Worm (Caenorhabditis elegans) whole organism, L1 larva: ENCODE measurements around the gene npr-29.

Source experiments
- ama-1 ChIP-seq: fragments of 150-350 bp; optimal IDR thresholded peaks from 2 replicates; lab custom pipeline; 2014
- ceh-63 ChIP-seq: fragments of 200-800 bp; sonication (Bioruptor generic); optimal IDR thresholded peaks from 2 replicates; lab custom pipeline; 2018; ENCODE audit warnings: mild to moderate bottlenecking, missing genetic modification characterization, missing compliant biosample characterization
- efl-3 ChIP-seq: fragments of 200-800 bp; sonication (Bioruptor generic); optimal IDR thresholded peaks from 2 replicates; lab custom pipeline; 2018; ENCODE audit warnings: mild to moderate bottlenecking, missing genetic modification characterization, missing compliant biosample characterization
- nhr-11 ChIP-seq: fragments of 150-350 bp; optimal IDR thresholded peaks from 2 replicates; lab custom pipeline; 2014; ENCODE audit warnings: missing biosample characterization, missing genetic modification characterization
- nhr-237 ChIP-seq: fragments of 150-350 bp; optimal IDR thresholded peaks from 2 replicates; lab custom pipeline; 2014; ENCODE audit warnings: missing biosample characterization, missing genetic modification characterization
- pqm-1 ChIP-seq: sonication (generic microtip); optimal IDR thresholded peaks from 3 replicates; lab custom pipeline; 2017; ENCODE audit warnings: missing biosample characterization, missing genetic modification characterization
- zag-1 ChIP-seq: fragments of 150-350 bp; optimal IDR thresholded peaks from 2 replicates; lab custom pipeline; 2014; ENCODE audit warnings: missing biosample characterization, missing genetic modification characterization

DNA sequence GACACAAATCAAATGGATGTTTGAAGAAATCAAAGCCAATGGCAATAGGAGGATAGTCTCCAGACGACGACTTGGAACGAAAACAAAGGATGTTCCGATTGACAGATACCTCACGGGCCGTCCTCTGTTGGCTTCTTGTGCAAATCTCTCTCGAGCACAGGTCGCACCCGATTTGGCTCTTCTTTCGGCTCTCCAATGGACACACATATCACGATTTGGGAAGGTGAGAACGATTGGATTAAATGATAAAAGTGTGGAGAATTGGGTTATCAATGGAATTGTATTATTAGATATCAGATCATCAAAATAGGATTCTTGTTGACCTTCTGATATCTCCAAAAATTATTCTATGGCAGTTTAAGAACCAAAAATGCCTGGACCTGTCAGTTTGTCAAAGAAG is 9.1 kb downstream of the npr-29 start, which contains the start of gene ZC84.1:
- TF ChIP-seq nhr-11 (tag; lab: Kevin White, UChicago): no peak
- no peak for TF ChIP-seq efl-3
- no peak for TF ChIP-seq ceh-63 (GFP tag; lab: Kevin White, UChicago)
- no peak for TF ChIP-seq zag-1 (tag; lab: Kevin White, UChicago)
- TF ChIP-seq nhr-237 (tag; lab: Kevin White, UChicago): no peak
- TF ChIP-seq ama-1: no peak
- no peak for TF ChIP-seq pqm-1 (tag; lab: Kevin White, UChicago)
